Worm (Caenorhabditis elegans): ENCODE results near the gene srh-23.
"Not testable (repeated sequence)": the region's sequence is repeated elsewhere in the genome, so short reads cannot be mapped to it uniquely, and the experiment has no call there.

srh-23 gene

DNA sequence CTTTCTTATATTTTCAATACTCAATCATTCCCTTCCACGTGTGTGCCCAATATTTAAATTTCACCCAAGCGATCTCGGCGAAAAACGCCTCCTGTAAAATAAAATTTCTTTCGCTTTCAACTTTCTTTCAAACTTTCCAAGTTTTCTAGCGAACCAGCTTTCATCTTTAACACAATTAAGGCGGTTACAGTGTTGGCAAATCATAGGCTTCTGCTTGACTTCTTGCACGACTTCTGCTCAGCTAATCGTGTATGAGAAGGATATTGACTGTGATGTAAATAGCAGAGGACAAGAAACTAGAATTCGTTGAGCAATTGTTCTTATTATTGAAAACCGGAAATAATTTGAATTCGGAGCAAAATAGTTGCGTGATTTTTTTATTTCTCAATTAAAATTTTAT, 29.6 kb upstream of the srh-23 start:
- TF ChIP-seq mdl-1 (tag; optimal IDR thresholded peaks at IDR 0.05) (no peak), sea-2 (GFP tag; optimal IDR thresholded peaks at IDR 0.05) (no peak), ztf-4 (tag; optimal IDR thresholded peaks at IDR 0.05) (no peak), jun-1 (tag; optimal IDR thresholded peaks at IDR 0.05) (no peak), elt-3 (tag; optimal IDR thresholded peaks at IDR 0.05) (no peak), fos-1 (tag; optimal IDR thresholded peaks at IDR 0.05) (no peak), nhr-43 (tag; optimal IDR thresholded peaks at IDR 0.05; ENCODE audit: poor library complexity, severe bottlenecking) (no peak), lin-39 (tag; optimal IDR thresholded peaks at IDR 0.05) (no peak), skn-1 (tag; optimal IDR thresholded peaks at IDR 0.05) (no peak), unc-39 (tag; optimal IDR thresholded peaks at IDR 0.05) (no peak), nhr-77 (tag; optimal IDR thresholded peaks at IDR 0.05) (no peak)

DNA sequence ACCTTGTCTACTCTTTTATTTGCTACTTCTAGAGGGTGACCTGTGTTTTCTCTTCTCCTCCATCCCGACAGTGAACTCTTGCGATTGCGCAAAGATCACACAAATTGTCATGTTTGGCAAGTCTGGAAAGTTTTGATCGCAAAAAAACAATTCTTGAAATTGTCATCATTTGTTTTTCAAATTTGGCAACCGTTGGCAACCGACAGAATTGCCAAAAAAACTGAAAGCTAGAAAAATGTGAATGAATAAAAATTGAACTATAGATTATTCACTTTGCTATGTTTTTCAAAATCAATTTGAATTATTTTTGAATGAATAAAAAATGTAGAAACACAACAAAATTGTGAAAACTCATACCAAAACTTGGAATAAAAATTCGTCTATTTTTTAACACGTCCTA, 25.9 kb upstream of the srh-23 start, which contains the start of gene ugt-11:
TSS of gene ugt-11 (minus strand) at position 101 of the 400 bp plus-strand sequence.
- no peak for TF ChIP-seq zag-1 (tag; optimal IDR thresholded peaks at IDR 0.05)
- TF ChIP-seq elt-2 (tag; optimal IDR thresholded peaks at IDR 0.05), result no peak
- TF ChIP-seq jun-1 (tag; optimal IDR thresholded peaks at IDR 0.05), result no peak
- no peak for TF ChIP-seq nhr-67 (tag; optimal IDR thresholded peaks at IDR 0.05)
- TF ChIP-seq fkh-10 (GFP tag; optimal IDR thresholded peaks at IDR 0.05), result no peak
- no peak for TF ChIP-seq ceh-28 (tag; optimal IDR thresholded peaks at IDR 0.05)

DNA sequence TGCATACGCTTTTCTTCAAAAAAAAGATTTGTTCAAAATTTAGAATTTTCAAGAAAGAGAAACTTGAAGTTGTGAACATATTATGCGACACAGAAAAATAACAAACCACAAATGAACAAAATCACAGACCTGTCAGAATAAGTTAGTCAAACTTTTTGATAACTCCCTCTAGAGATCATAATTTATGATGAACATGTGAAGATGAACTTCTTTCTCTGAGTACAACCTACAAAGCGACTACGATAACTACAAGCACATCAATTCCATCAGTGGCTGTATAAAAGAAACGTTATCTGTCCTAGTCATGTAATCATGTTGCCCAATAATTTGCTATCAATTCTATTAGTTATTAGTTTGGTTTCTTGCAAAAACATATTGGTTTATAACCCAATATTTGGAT, 25.2 kb upstream of the srh-23 start, which contains the start of gene ugt-9:
TSS of gene ugt-9 (plus strand) at position 305 of the 400 bp plus-strand sequence.
- TF ChIP-seq nhr-25 (tag; optimal IDR thresholded peaks at IDR 0.05), result peak; percentile 16
- no peak for TF ChIP-seq nhr-28 (tag; optimal IDR thresholded peaks at IDR 0.05)

DNA sequence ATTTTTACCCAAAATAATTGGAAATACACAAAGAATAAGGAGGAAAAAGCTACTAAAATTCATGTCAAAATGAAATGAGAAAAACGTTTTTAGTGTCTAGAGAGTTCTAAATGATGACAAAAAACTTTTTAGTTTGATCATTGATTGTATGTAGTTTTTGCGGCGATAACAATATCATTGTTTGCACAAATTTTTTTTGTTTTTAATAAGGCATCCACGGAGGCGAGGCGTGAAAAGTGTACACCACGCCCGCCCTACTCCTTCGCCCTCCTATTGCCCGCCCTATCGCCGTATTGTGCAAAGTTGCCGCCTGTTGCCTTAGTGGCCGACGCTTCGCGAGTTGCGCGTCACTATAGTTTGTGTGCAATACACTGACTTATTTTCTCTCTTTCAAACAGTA, 20.9 kb upstream of the srh-23 start, which contains the start of gene ugt-10:
TSS of gene ugt-10 (minus strand) at position 101 of the 400 bp plus-strand sequence.
- not testable (repeated sequence) for TF ChIP-seq ceh-28 (tag; optimal IDR thresholded peaks at IDR 0.05); hmg-11 (tag; optimal IDR thresholded peaks at IDR 0.05); sea-2 (GFP tag; optimal IDR thresholded peaks at IDR 0.05)

DNA sequence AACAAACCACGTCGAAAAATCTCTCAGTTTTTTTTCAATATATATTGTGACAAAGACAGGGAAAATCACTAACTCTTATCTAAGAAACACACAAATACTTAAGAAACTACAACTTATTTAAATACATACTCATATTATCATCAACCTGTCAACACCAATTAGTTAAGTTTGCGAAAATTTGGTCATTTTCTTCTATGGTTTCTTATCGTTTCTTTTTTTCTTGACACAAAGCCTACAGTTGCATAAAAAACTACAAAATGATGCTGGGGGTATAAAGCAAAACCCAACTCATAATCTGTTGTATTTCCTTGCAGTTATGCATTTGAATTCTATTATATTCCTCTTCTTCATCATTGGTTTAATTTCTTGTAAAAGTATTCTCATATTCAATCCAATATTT, 19.8 kb upstream of the srh-23 start, which contains the start of gene ugt-67:
TSS of gene ugt-67 (plus strand) at position 301 of the 400 bp plus-strand sequence.
- no peak for TF ChIP-seq nfya-1 (tag; optimal IDR thresholded peaks at IDR 0.05; ENCODE audit: insufficient read depth)
- no peak for TF ChIP-seq ceh-9 (tag; optimal IDR thresholded peaks at IDR 0.05)
- no peak for TF ChIP-seq ceh-82 (tag; optimal IDR thresholded peaks at IDR 0.05)

DNA sequence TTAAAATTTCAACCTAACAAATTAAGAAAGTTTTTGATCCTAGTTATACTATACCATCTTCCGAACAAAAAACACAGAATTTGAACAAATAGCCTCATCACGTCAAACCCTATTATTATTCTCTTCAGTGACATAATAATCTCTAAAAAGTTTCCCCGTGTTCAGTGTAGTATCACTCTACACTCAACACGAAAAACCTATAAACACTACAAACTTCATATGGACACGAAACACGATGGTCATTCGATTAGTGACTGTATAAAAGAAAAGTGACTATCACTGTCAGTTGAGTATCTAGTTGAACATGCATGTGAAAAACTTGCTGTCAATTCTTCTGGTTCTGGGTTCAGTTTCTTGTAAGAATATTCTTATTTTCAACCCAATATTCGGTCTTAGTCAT, 17.2 kb upstream of the srh-23 start, which contains the start of gene ugt-8:
TSS of gene ugt-8 (plus strand) at position 235 of the 400 bp plus-strand sequence.
- TF ChIP-seq tbx-2 (tag; optimal IDR thresholded peaks at IDR 0.05) (no peak), sea-2 (GFP tag; optimal IDR thresholded peaks at IDR 0.05) (no peak), lin-39 (tag; optimal IDR thresholded peaks at IDR 0.05) (no peak), elt-2 (tag; optimal IDR thresholded peaks at IDR 0.05) (no peak), lsy-12 (tag; optimal IDR thresholded peaks at IDR 0.05) (no peak), unc-62 (GFP tag; optimal IDR thresholded peaks at IDR 0.05) (no peak), nhr-43 (tag; optimal IDR thresholded peaks at IDR 0.05; ENCODE audit: poor library complexity, severe bottlenecking) (no peak), elt-1 (tag; optimal IDR thresholded peaks at IDR 0.05) (no peak), nhr-12 (tag; optimal IDR thresholded peaks at IDR 0.05) (no peak), pqm-1 (tag; optimal IDR thresholded peaks at IDR 0.05) (no peak), ztf-11 (tag; optimal IDR thresholded peaks at IDR 0.05) (no peak), nhr-76 (tag; optimal IDR thresholded peaks at IDR 0.05) (no peak), skn-1 (tag; optimal IDR thresholded peaks at IDR 0.05) (no peak), elt-3 (tag; optimal IDR thresholded peaks at IDR 0.05) (no peak), R02D3.7 (tag; optimal IDR thresholded peaks at IDR 0.05) (no peak), nhr-67 (tag; optimal IDR thresholded peaks at IDR 0.05) (no peak), ceh-9 (tag; optimal IDR thresholded peaks at IDR 0.05) (no peak), mml-1 (tag; optimal IDR thresholded peaks at IDR 0.05) (no peak), snpc-4 (tag; optimal IDR thresholded peaks at IDR 0.05) (no peak), unc-39 (tag; optimal IDR thresholded peaks at IDR 0.05) (no peak)
